Worm (Caenorhabditis elegans) whole organism, L4/young adult: ENCODE results near the gene nlp-45.

Source experiments
- W03F9.2 ChIP-seq: fragments of 150-350 bp; optimal IDR thresholded peaks from 2 replicates; lab custom pipeline; 2014; ENCODE audit warnings: missing biosample characterization, missing genetic modification characterization
- dao-5 ChIP-seq: sonication (generic microtip); optimal IDR thresholded peaks from 2 replicates; lab custom pipeline; 2016; ENCODE audit warnings: missing genotype, missing genetic modification characterization, moderate library complexity, missing compliant biosample characterization
- him-1 ChIP-seq: sonication (generic microtip); optimal IDR thresholded peaks from 2 replicates; lab custom pipeline; 2016; ENCODE audit warnings: missing genotype, missing genetic modification reagents, missing genetic modification characterization, missing compliant biosample characterization

DNA sequence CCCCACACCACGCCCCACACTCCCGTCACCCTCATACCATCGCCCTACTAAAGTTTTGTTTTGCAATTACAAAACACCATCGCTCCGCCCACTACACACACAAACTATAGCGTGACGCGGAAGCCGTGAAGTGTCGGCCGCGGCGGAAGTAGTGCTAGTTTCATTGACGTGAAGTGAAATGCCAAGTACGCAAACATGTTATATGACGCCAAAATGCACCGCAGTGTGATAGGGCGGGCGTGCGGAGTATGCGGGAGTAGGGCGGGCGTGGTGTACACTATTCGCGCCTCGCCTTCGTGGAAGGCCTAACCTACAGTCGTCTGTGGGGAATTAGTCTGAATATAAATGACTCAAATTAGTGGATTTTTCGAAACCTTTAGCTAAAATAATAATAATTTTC is 24.8 kb upstream of the nlp-45 start:
- TF ChIP-seq him-1 (tag; lab: Kevin White, UChicago) (no peak), dao-5 (tag; lab: Kevin White, UChicago) (no peak), W03F9.2 (no peak)
